Worm (Caenorhabditis elegans): Measurements from ENCODE around the gene mdt-22.

DNA sequence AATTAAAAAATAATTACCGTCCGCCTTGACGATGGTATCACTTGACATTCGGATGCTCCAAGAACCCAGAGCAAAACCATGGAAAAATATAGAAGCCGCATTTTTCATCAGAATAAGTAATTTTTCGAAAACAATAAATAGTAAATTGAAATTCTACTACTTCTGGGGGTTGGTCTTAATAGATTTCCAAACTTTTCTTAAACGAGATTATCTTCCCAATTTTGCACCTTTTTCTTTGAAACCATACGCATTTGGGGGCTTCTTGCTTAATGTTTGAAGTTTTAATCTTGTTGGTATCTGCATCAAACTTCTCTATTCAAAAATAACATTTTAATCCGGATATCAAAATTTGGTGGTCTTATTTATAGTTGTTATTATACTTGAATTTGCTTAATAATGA lies 15.1 kb downstream of the mdt-22 start, which contains the start of gene gcy-5:
- TF ChIP-seq fkh-10 (GFP tag; optimal IDR thresholded peaks at IDR 0.05): no peak
- no peak for TF ChIP-seq pqm-1 (tag; optimal IDR thresholded peaks at IDR 0.05)
- no peak for TF ChIP-seq ztf-11 (tag; optimal IDR thresholded peaks at IDR 0.05)
- no peak for TF ChIP-seq R02D3.7 (tag; optimal IDR thresholded peaks at IDR 0.05)
- no peak for TF ChIP-seq snpc-4 (tag; optimal IDR thresholded peaks at IDR 0.05)
- TF ChIP-seq daf-12 (tag; optimal IDR thresholded peaks at IDR 0.05): no peak
- TF ChIP-seq elt-1 (tag; optimal IDR thresholded peaks at IDR 0.05): no peak
- TF ChIP-seq nhr-23 (tag; optimal IDR thresholded peaks at IDR 0.05): no peak
- TF ChIP-seq tbx-2 (tag; optimal IDR thresholded peaks at IDR 0.05): no peak
- no peak for TF ChIP-seq lsy-12 (tag; optimal IDR thresholded peaks at IDR 0.05)
- TF ChIP-seq ZK546.5 (tag; optimal IDR thresholded peaks at IDR 0.05): no peak
- TF ChIP-seq unc-39 (tag; optimal IDR thresholded peaks at IDR 0.05): no peak
- no peak for TF ChIP-seq nhr-11 (tag; optimal IDR thresholded peaks at IDR 0.05)
